Worm (Caenorhabditis elegans) whole organism, L4 larva: ENCODE data around the gene C24B9.3.

Experiments
- ama-1 ChIP-seq: fragments of 150-350 bp; optimal IDR thresholded peaks from 2 replicates; lab custom pipeline; 2014; ENCODE audit warnings: inconsistent platforms, mixed read lengths
- ces-1 ChIP-seq: fragments of 150-350 bp; sonication (generic microtip); optimal IDR thresholded peaks from 4 replicates; lab custom pipeline; 2014; ENCODE audit warnings: missing biosample characterization, missing genetic modification reagents, missing genetic modification characterization
- dmd-8 ChIP-seq: fragments of 200-800 bp; sonication (Bioruptor generic); IDR thresholded peaks from 2 replicates; pipeline ENCODE4 v1.3.6; 2022; ENCODE audit warnings: missing genetic modification characterization, missing compliant biosample characterization
- egl-27 ChIP-seq: sonication (generic microtip); optimal IDR thresholded peaks from 3 replicates; lab custom pipeline; 2017; ENCODE audit warnings: missing biosample characterization, missing genetic modification reagents, missing genetic modification characterization
- lim-7 ChIP-seq: fragments of 200-800 bp; sonication (Bioruptor generic); IDR thresholded peaks from 2 replicates; pipeline ENCODE4 v1.3.6; 2022; ENCODE audit warnings: missing genetic modification characterization, missing compliant biosample characterization
- nhr-102 ChIP-seq: sonication (generic microtip); optimal IDR thresholded peaks from 2 replicates; lab custom pipeline; 2016; ENCODE audit warnings: mild to moderate bottlenecking, missing genetic modification characterization, moderate library complexity, missing compliant biosample characterization
- nhr-42 ChIP-seq: fragments of 200-800 bp; sonication (Bioruptor generic); IDR thresholded peaks from 2 replicates; pipeline ENCODE4 v1.3.6; 2022; ENCODE audit warnings: missing genetic modification characterization, missing compliant biosample characterization
- nhr-6 ChIP-seq: fragments of 150-350 bp; optimal IDR thresholded peaks from 2 replicates; lab custom pipeline; 2014; ENCODE audit warnings: missing biosample characterization, missing genetic modification characterization
- pha-4 ChIP-seq, 2 experiments: fragments of 150-350 bp in 1 of 2; fragments of 200-800 bp in 1 of 2; sonication (Bioruptor generic) in 1 of 2; IDR thresholded peaks in 1 of 2; optimal IDR thresholded peaks in 1 of 2; 2 replicates each; pipeline versions ENCODE4 v1.3.6 to Lab custom; 2014 to 2022; ENCODE audit warnings: missing genetic modification characterization in 2 of 2, missing genetic modification reagents in 2 of 2, missing biosample characterization in 1 of 2, missing compliant biosample characterization in 1 of 2
- rbr-2 ChIP-seq: sonication (generic microtip); optimal IDR thresholded peaks from 2 replicates; lab custom pipeline; 2016; ENCODE audit warnings: missing genotype, missing genetic modification characterization, missing compliant biosample characterization
- spr-1 ChIP-seq: sonication (generic microtip); optimal IDR thresholded peaks from 2 replicates; lab custom pipeline; 2016; ENCODE audit warnings: mild to moderate bottlenecking, missing genetic modification characterization, missing compliant biosample characterization
- unc-130 ChIP-seq: sonication (generic microtip); optimal IDR thresholded peaks from 2 replicates; lab custom pipeline; 2016; ENCODE audit warnings: missing genetic modification reagents, missing genetic modification characterization, missing compliant biosample characterization
- ztf-11 ChIP-seq: fragments of 150-350 bp; optimal IDR thresholded peaks from 2 replicates; lab custom pipeline; 2014; ENCODE audit warnings: missing biosample characterization, missing genetic modification characterization

- TF ChIP-seq ztf-11 (tag; lab: Kevin White, UChicago) (no peak), nhr-6 (tag; lab: Kevin White, UChicago) (no peak), ces-1 (GFP tag; lab: Kevin White, UChicago) (no peak), unc-130 (GFP tag; lab: Kevin White, UChicago) (no peak), dmd-8 (GFP tag; lab: Robert Waterston, UW) (no peak), nhr-102 (tag; lab: Kevin White, UChicago) (no peak), ama-1 (no peak), egl-27 (tag; lab: Kevin White, UChicago) (no peak), pha-4 (GFP tag; IDR thresholded peaks at IDR 0.05; lab: Robert Waterston, UW) (no peak), pha-4 (tag; optimal IDR thresholded peaks at IDR 0.05; lab: Kevin White, UChicago) (no peak), rbr-2 (tag; lab: Kevin White, UChicago) (no peak), lim-7 (GFP tag; lab: Robert Waterston, UW) (no peak), nhr-42 (GFP tag; lab: Robert Waterston, UW) (no peak), spr-1 (tag; lab: Kevin White, UChicago) (no peak)
These were observed 8.1 kb downstream of the C24B9.3 start for ce11 chrV:2703299-2703698.
